Fruit fly (Drosophila melanogaster): ENCODE measurements around the gene CG4822.

The CG4822 gene

DNA sequence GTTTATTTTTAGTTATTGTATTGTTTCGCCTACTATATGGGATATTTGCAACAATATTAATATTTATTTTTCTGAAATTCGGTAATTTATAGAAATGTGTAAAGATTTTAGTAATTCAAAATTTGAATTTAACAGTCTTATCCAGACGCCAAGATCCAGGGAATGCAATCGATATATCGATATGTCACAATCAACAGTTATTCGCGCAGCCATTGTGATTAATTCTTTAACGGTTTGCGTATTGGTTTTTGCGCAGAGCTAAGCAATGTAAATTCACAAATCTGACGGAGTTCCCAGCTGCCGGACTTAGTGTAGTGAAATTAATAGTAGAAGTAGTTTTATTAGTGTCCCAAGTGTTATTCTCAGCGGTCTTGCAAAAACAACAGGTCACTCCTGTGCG lies 7.1 kb downstream of the CG4822 start, which contains the start of gene ND-15 (continued):
- TF ChIP-seq gce (GFP tag; IDR thresholded peaks at IDR 0.05) (no peak), Xrp1 (GFP tag; IDR thresholded peaks at IDR 0.05) (no peak), CG7786 (GFP tag; optimal IDR thresholded peaks at IDR 0.05) (no peak), CG10431 (GFP tag; optimal IDR thresholded peaks at IDR 0.05) (no peak), Bgb (GFP tag; IDR thresholded peaks at IDR 0.05; ENCODE audit: partially characterized antibody) (peak; percentile 90), CG11456 (GFP tag; IDR thresholded peaks at IDR 0.05) (no peak), btn (GFP tag; optimal IDR thresholded peaks at IDR 0.05) (no peak), Dad (GFP tag; optimal IDR thresholded peaks at IDR 0.05) (no peak), CG12104 (GFP tag; optimal IDR thresholded peaks at IDR 0.05) (no peak), ro (GFP tag; IDR thresholded peaks at IDR 0.05) (no peak), abd-A (tag; optimal IDR thresholded peaks at IDR 0.05) (no peak), CG1602 (GFP tag; optimal IDR thresholded peaks at IDR 0.05) (no peak), CTCF (GFP tag; optimal IDR thresholded peaks at IDR 0.05) (peak; percentile 43), maf-S (GFP tag; optimal IDR thresholded peaks at IDR 0.05) (no peak), cwo (GFP tag; optimal IDR thresholded peaks at IDR 0.05) (no peak), bowl (GFP tag; IDR thresholded peaks at IDR 0.05) (no peak), Hr51 (GFP tag; optimal IDR thresholded peaks at IDR 0.05) (no peak), CG15696 (tag; optimal IDR thresholded peaks at IDR 0.05) (no peak), wor (GFP tag; IDR thresholded peaks at IDR 0.05) (no peak), pros (GFP tag; optimal IDR thresholded peaks at IDR 0.05) (no peak), odd (GFP tag; optimal IDR thresholded peaks at IDR 0.05) (no peak), trh (GFP tag; optimal IDR thresholded peaks at IDR 0.05) (no peak), CG8281 (tag; optimal IDR thresholded peaks at IDR 0.05) (no peak), Lim3 (GFP tag; IDR thresholded peaks at IDR 0.05) (no peak), Fer3 (tag; optimal IDR thresholded peaks at IDR 0.05) (no peak), CG31441 (GFP tag; IDR thresholded peaks at IDR 0.05) (no peak), CG17186 (GFP tag; optimal IDR thresholded peaks at IDR 0.05) (peak; percentile 58), CG13123 (GFP tag; optimal IDR thresholded peaks at IDR 0.05) (no peak), hth (optimal IDR thresholded peaks at IDR 0.05) (no peak), CG5180 (GFP tag; optimal IDR thresholded peaks at IDR 0.05) (no peak), Dp (GFP tag; optimal IDR thresholded peaks at IDR 0.05) (peak; percentile 60), Optix (GFP tag; IDR thresholded peaks at IDR 0.05) (no peak), CG12769 (tag; optimal IDR thresholded peaks at IDR 0.05) (peak; percentile 74), stwl (tag; optimal IDR thresholded peaks at IDR 0.05) (peak; percentile 44), gsb-n (tag; optimal IDR thresholded peaks at IDR 0.05) (no peak), CG17612 (GFP tag; IDR thresholded peaks at IDR 0.05) (no peak), tna (GFP tag; IDR thresholded peaks at IDR 0.05; ENCODE audit: partially characterized antibody) (peak; percentile 70), hb (GFP tag; IDR thresholded peaks at IDR 0.05; ENCODE audit: partially characterized antibody) (peak; percentile 63; the same call in 2 of the 3 replicates), CG16779 (GFP tag; IDR thresholded peaks at IDR 0.05) (no peak), pnt (GFP tag; optimal IDR thresholded peaks at IDR 0.05) (no peak), bbx (GFP tag; IDR thresholded peaks at IDR 0.05; ENCODE audit: partially characterized antibody) (peak; percentile 83), ATbp (GFP tag; optimal IDR thresholded peaks at IDR 0.05) (no peak), CG10274 (GFP tag; optimal IDR thresholded peaks at IDR 0.05) (no peak), Hr3 (GFP tag; optimal IDR thresholded peaks at IDR 0.05) (no peak), CG15514 (GFP tag; optimal IDR thresholded peaks at IDR 0.05) (peak; percentile 86), Taf1 (GFP tag; IDR thresholded peaks at IDR 0.05) (no peak), Bdp1 (GFP tag; optimal IDR thresholded peaks at IDR 0.05) (no peak), CG10209 (GFP tag; optimal IDR thresholded peaks at IDR 0.05) (no peak), croc (GFP tag; conservative IDR thresholded peaks at IDR 0.05) (no peak), HHEX (GFP tag; optimal IDR thresholded peaks at IDR 0.05) (no peak), CG18764 (GFP tag; optimal IDR thresholded peaks at IDR 0.05) (no peak), CG17829 (tag; optimal IDR thresholded peaks at IDR 0.05) (no peak)

Data from whole organism, embryonic.